Worm (Caenorhabditis elegans) whole organism, L2 larva: ENCODE data around the gene F47G9.6.

Source experiments
- C34F6.9 ChIP-seq: fragments of 150-350 bp; optimal IDR thresholded peaks from 2 replicates; lab custom pipeline; 2014; ENCODE audit warnings: missing biosample characterization, missing genetic modification characterization
- F13H6.1 ChIP-seq: sonication (generic microtip); optimal IDR thresholded peaks from 2 replicates; lab custom pipeline; 2016; ENCODE audit warnings: missing genetic modification characterization, missing compliant biosample characterization
- Y55F3AM.14 ChIP-seq: fragments of 200-800 bp; sonication (Bioruptor generic); optimal IDR thresholded peaks from 2 replicates; lab custom pipeline; 2018; ENCODE audit warnings: mild to moderate bottlenecking, missing genetic modification characterization, missing compliant biosample characterization
- ZK546.5 ChIP-seq: sonication (generic microtip); optimal IDR thresholded peaks from 2 replicates; lab custom pipeline; 2017; ENCODE audit warnings: missing biosample characterization, missing genetic modification characterization
- aly-2 ChIP-seq: fragments of 150-350 bp; optimal IDR thresholded peaks from 2 replicates; lab custom pipeline; 2014; ENCODE audit warnings: missing biosample characterization, missing genetic modification characterization
- blmp-1 ChIP-seq: sonication (generic microtip); optimal IDR thresholded peaks from 2 replicates; lab custom pipeline; 2017; ENCODE audit warnings: missing genetic modification characterization, mild to moderate bottlenecking, missing compliant biosample characterization, antibody characterized with exemption, moderate library complexity; ENCODE audit not compliant: insufficient read depth
- ceh-16 ChIP-seq: fragments of 150-350 bp; optimal IDR thresholded peaks from 2 replicates; lab custom pipeline; 2014; ENCODE audit warnings: missing biosample characterization, missing genetic modification characterization
- ceh-82 ChIP-seq: fragments of 150-350 bp; optimal IDR thresholded peaks from 2 replicates; lab custom pipeline; 2014; ENCODE audit warnings: missing biosample characterization, missing genetic modification characterization
- crh-2 ChIP-seq: sonication (generic microtip); optimal IDR thresholded peaks from 2 replicates; lab custom pipeline; 2017; ENCODE audit warnings: missing biosample characterization, missing genetic modification characterization
- egl-27 ChIP-seq: sonication (generic microtip); optimal IDR thresholded peaks from 3 replicates; lab custom pipeline; 2017; ENCODE audit warnings: missing biosample characterization, missing genetic modification reagents, missing genetic modification characterization
- elt-1 ChIP-seq: fragments of 150-350 bp; optimal IDR thresholded peaks from 2 replicates; lab custom pipeline; 2014; ENCODE audit warnings: missing biosample characterization, missing genetic modification characterization
- elt-3 ChIP-seq: sonication (generic microtip); optimal IDR thresholded peaks from 2 replicates; lab custom pipeline; 2017; ENCODE audit warnings: missing biosample characterization, missing genetic modification characterization
- fos-1 ChIP-seq: fragments of 150-350 bp; optimal IDR thresholded peaks from 2 replicates; lab custom pipeline; 2014; ENCODE audit warnings: missing biosample characterization, missing genetic modification characterization
- lin-11 ChIP-seq: fragments of 150-350 bp; sonication (generic microtip); optimal IDR thresholded peaks from 2 replicates; lab custom pipeline; 2014; ENCODE audit warnings: missing biosample characterization, missing genetic modification characterization, inconsistent platforms, mixed read lengths
- lin-13 ChIP-seq: fragments of 150-350 bp; optimal IDR thresholded peaks from 2 replicates; lab custom pipeline; 2014; ENCODE audit warnings: missing biosample characterization, missing genetic modification reagents, missing genetic modification characterization
- lin-39 ChIP-seq: fragments of 150-350 bp; optimal IDR thresholded peaks from 2 replicates; lab custom pipeline; 2014; ENCODE audit warnings: missing biosample characterization, missing genetic modification reagents, missing genetic modification characterization
- mdl-1 ChIP-seq, 2 experiments: fragments of 150-350 bp in 1 of 2; sonication (generic microtip) in 1 of 2; optimal IDR thresholded peaks; 2 replicates each; lab custom pipeline; 2017; ENCODE audit warnings: missing biosample characterization in 2 of 2, missing genetic modification characterization in 2 of 2
- nhr-10 ChIP-seq: sonication (generic microtip); optimal IDR thresholded peaks from 2 replicates; lab custom pipeline; 2017; ENCODE audit warnings: missing biosample characterization, missing genetic modification characterization
- nhr-12 ChIP-seq: fragments of 150-350 bp; optimal IDR thresholded peaks from 2 replicates; lab custom pipeline; 2014; ENCODE audit warnings: missing biosample characterization, missing genetic modification characterization
- nhr-21 ChIP-seq: fragments of 150-350 bp; optimal IDR thresholded peaks from 2 replicates; lab custom pipeline; 2014; ENCODE audit warnings: missing biosample characterization, missing genetic modification characterization
- nhr-6 ChIP-seq: fragments of 150-350 bp; optimal IDR thresholded peaks from 2 replicates; lab custom pipeline; 2014; ENCODE audit warnings: missing biosample characterization, missing genetic modification characterization
- nhr-77 ChIP-seq: fragments of 150-350 bp; optimal IDR thresholded peaks from 2 replicates; lab custom pipeline; 2014; ENCODE audit warnings: missing biosample characterization, missing genetic modification characterization
- peb-1 ChIP-seq: fragments of 150-350 bp; optimal IDR thresholded peaks from 2 replicates; lab custom pipeline; 2014; ENCODE audit warnings: missing biosample characterization, missing genetic modification characterization
- sem-4 ChIP-seq: fragments of 150-350 bp; optimal IDR thresholded peaks from 2 replicates; lab custom pipeline; 2014; ENCODE audit warnings: missing biosample characterization, missing genetic modification reagents, missing genetic modification characterization
- skn-1 ChIP-seq: sonication (generic microtip); optimal IDR thresholded peaks from 2 replicates; lab custom pipeline; 2017; ENCODE audit warnings: missing biosample characterization, missing genetic modification characterization
- sma-3 ChIP-seq: sonication (generic microtip); optimal IDR thresholded peaks from 2 replicates; lab custom pipeline; 2016; ENCODE audit warnings: missing genetic modification reagents, missing genetic modification characterization, missing compliant biosample characterization
- sma-9 ChIP-seq, 2 experiments: fragments of 150-350 bp in 1 of 2; sonication (generic microtip) in 1 of 2; optimal IDR thresholded peaks; 2 replicates each; lab custom pipeline; 2014 to 2016; ENCODE audit warnings: missing genetic modification characterization in 2 of 2, mild to moderate bottlenecking in 1 of 2, missing biosample characterization in 1 of 2, missing compliant biosample characterization in 1 of 2, missing genetic modification reagents in 1 of 2, moderate library complexity in 1 of 2
- snpc-4 ChIP-seq: fragments of 150-350 bp; optimal IDR thresholded peaks from 2 replicates; lab custom pipeline; 2014; ENCODE audit warnings: missing biosample characterization, missing genetic modification characterization
- unc-39 ChIP-seq: fragments of 150-350 bp; optimal IDR thresholded peaks from 2 replicates; lab custom pipeline; 2014; ENCODE audit warnings: missing biosample characterization, missing genetic modification characterization
- unc-55 ChIP-seq: fragments of 150-350 bp; sonication (generic microtip); optimal IDR thresholded peaks from 3 replicates; lab custom pipeline; 2014; ENCODE audit warnings: missing biosample characterization, missing genetic modification reagents, missing genetic modification characterization
- unc-62 ChIP-seq: fragments of 150-350 bp; optimal IDR thresholded peaks from 2 replicates; lab custom pipeline; 2014; ENCODE audit warnings: missing biosample characterization, missing genetic modification reagents, missing genetic modification characterization
- zag-1 ChIP-seq: fragments of 150-350 bp; optimal IDR thresholded peaks from 2 replicates; lab custom pipeline; 2014; ENCODE audit warnings: missing biosample characterization, missing genetic modification characterization
- ztf-1 ChIP-seq: fragments of 200-800 bp; sonication (Bioruptor generic); conservative IDR thresholded peaks from 2 replicates; pipeline ENCODE4 v1.3.6; 2022; ENCODE audit warnings: missing genetic modification characterization, missing compliant biosample characterization
- ztf-11 ChIP-seq: sonication (generic microtip); optimal IDR thresholded peaks from 2 replicates; lab custom pipeline; 2017; ENCODE audit warnings: missing biosample characterization, missing genetic modification characterization
- ztf-4 ChIP-seq: fragments of 150-350 bp; optimal IDR thresholded peaks from 2 replicates; lab custom pipeline; 2014; ENCODE audit warnings: missing biosample characterization, missing genetic modification characterization

F47G9.6 gene

DNA sequence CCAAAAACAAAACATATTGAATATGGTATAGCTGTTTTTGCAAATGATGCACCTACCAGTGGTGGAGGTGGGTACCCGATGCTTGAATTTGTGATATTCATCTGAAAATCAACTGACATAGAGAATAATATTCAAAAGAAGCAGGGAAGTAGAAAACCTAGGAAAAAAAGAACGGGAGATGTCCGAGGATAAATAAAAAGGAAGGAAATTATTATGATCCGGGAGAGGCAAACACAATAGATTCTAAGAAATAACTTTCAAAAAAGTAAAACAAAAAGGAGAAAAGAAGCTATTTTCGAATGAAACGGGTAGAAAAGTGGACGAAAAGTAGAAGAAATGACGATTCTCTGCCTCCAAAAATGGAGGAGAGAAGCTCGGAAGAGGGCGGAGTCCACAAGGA lies 23.7 kb downstream of the F47G9.6 start, which contains the start of gene npr-25:
Gene npr-25, minus strand, starts transcription at position 101 of the 400 bp plus-strand sequence.
- no peak for TF ChIP-seq peb-1
- TF ChIP-seq nhr-6 = no peak

DNA sequence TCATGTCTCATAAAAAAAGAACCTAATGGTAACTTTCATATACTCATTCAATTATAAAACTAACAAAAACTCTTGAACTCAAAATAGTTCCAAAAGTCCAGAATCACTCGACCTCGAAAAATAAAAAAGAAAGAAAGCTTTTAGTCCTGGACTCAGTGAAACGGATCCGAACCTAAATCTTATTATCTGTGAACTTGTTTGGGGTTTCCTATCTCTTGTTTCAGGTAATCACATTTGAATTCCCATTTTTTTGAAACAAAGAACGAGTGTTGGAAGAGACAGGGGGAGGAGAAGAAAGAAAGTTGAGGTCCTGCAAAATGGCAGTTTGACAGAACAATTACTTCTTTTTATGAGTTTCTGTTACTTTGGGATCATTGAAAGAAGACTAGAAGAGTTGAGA lies 25.1 kb downstream of the F47G9.6 start:
- TF ChIP-seq nhr-10 (tag; lab: Kevin White, UChicago) (no peak), sem-4 (tag; lab: Kevin White, UChicago) (no peak), blmp-1 (tag; lab: Kevin White, UChicago) (no peak), nhr-12 (tag; lab: Kevin White, UChicago) (no peak), ZK546.5 (tag; lab: Kevin White, UChicago) (no peak), elt-1 (tag; lab: Kevin White, UChicago) (no peak), lin-13 (GFP tag; lab: Kevin White, UChicago) (no peak), sma-9 (GFP tag; optimal IDR thresholded peaks at IDR 0.05; lab: Kevin White, UChicago) (no peak), sma-9 (tag; optimal IDR thresholded peaks at IDR 0.05; lab: Kevin White, UChicago) (no peak), peb-1 (no peak), mdl-1 (tag; optimal IDR thresholded peaks at IDR 0.05; lab: Kevin White, UChicago) (no peak), aly-2 (tag; lab: Kevin White, UChicago) (no peak), nhr-6 (no peak), skn-1 (tag; lab: Kevin White, UChicago) (no peak), lin-39 (tag; lab: Kevin White, UChicago) (no peak), unc-39 (no peak), nhr-77 (tag; lab: Kevin White, UChicago) (no peak), nhr-21 (tag; lab: Kevin White, UChicago) (no peak), sma-3 (no peak), ztf-11 (no peak)

DNA sequence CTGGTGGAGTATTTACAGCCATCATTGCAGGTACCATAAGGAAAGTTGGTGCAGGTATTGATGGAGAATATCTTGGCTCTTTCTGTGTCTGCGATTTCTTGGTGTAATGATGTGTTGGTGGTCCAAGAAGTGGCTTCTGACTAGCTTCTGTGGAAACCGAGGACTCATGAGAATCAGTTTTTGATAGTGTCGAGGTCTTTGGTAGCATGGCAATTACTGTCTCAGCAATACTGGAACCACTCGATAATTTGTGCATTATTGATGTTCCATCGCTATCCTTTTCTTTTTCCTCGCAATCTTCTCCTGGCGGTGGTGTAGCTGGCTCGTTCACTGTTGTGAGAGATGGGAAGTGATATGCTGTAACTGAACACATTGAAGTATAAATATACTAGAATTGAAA lies 34.4 kb downstream of the F47G9.6 start:
- TF ChIP-seq egl-27 (tag; lab: Kevin White, UChicago) (no peak), unc-55 (GFP tag; lab: Kevin White, UChicago) (no peak), blmp-1 (tag; lab: Kevin White, UChicago) (no peak), mdl-1 (tag; optimal IDR thresholded peaks at IDR 0.05; lab: Kevin White, UChicago) (no peak), ztf-11 (no peak), zag-1 (tag; lab: Kevin White, UChicago) (no peak), unc-39 (no peak), elt-1 (tag; lab: Kevin White, UChicago) (no peak), ceh-82 (tag; lab: Kevin White, UChicago) (no peak), peb-1 (no peak), C34F6.9 (tag; lab: Kevin White, UChicago) (no peak), lin-13 (GFP tag; lab: Kevin White, UChicago) (no peak), nhr-21 (tag; lab: Kevin White, UChicago) (no peak), sma-3 (no peak), snpc-4 (tag; lab: Kevin White, UChicago) (no peak)
- TF ChIP-seq, all 48 proteins: peak for 0

DNA sequence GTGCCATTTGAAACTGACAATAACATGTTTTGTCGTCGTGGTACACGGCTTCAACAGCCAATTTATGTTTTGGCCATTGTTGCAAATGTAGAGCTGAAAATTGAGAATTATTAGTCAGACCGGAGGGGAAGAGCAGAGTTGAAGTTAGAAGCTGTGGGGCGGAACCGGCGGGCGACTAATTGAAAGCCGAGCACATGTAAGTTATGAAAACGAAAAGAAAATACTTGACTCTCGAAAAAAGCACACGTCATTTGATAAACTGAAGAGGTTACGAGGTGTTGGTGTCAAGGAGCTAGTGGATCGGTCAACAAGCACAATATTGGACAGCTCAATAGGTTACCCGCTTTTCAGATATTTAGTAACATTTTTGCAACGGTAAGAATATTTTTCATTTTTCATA lies 36.9 kb downstream of the F47G9.6 start, which contains the start of gene dop-5:
Gene dop-5, minus strand, starts transcription at position 101 of the 400 bp plus-strand sequence.
- no peak for TF ChIP-seq ztf-1 (GFP tag; lab: Robert Waterston, UW)
- TF ChIP-seq elt-1 (tag; lab: Kevin White, UChicago) = no peak
- no peak for TF ChIP-seq lin-13 (GFP tag; lab: Kevin White, UChicago)
- no peak for TF ChIP-seq Y55F3AM.14
- TF ChIP-seq mdl-1 (tag; optimal IDR thresholded peaks at IDR 0.05; lab: Kevin White, UChicago) = no peak
- no peak for TF ChIP-seq sem-4 (tag; lab: Kevin White, UChicago)
- no peak for TF ChIP-seq ztf-4 (tag; lab: Kevin White, UChicago)
- TF ChIP-seq fos-1 = no peak
- no peak for TF ChIP-seq crh-2
- no peak for TF ChIP-seq ZK546.5 (tag; lab: Kevin White, UChicago)
- no peak for TF ChIP-seq lin-11 (tag; lab: Kevin White, UChicago)
- no peak for TF ChIP-seq sma-9 (GFP tag; optimal IDR thresholded peaks at IDR 0.05; lab: Kevin White, UChicago)
- no peak for TF ChIP-seq sma-9 (tag; optimal IDR thresholded peaks at IDR 0.05; lab: Kevin White, UChicago)
- TF ChIP-seq egl-27 (tag; lab: Kevin White, UChicago) = no peak
- TF ChIP-seq nhr-6 = no peak
- no peak for TF ChIP-seq sma-3
- TF ChIP-seq ceh-16 (tag; lab: Kevin White, UChicago) = no peak
- no peak for TF ChIP-seq F13H6.1
- no peak for TF ChIP-seq elt-3 (tag; lab: Kevin White, UChicago)
- no peak for TF ChIP-seq unc-62 (GFP tag; lab: Kevin White, UChicago)
